Fruit fly (Drosophila melanogaster): ENCODE results near the gene pira.

pira gene

DNA sequence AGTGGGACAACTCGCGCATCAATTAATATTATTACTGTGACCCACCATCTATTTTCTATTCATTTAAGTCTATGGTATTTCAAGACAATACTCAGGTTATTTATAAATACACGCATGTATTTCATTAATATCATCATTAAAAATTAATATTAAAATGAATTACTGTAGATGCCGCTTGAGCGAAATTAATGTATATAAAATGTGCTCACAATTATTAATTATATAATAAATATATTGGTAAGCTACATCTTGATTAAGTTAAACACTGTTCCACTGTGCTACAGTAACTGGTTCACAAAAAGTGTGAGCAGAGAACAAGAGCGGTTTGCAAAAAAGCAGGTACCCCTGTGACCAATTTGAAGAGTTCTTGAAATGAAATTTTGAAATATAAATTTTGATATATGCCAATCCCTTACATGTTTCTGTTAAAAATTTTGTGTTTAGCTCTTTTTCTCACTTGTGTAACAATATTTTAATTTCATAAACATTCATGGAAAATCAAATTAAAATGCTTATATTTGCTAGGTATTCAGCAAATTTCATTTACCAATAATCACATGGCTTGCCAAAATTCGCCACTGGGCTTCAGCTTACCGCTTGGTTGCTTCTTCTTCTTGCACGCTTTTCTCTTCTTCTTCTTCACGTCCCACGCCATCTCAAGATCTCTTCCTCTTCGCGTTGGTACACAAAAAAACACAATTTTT is 12.3 kb downstream of the pira start (continued):
- TF ChIP-seq CG12769 (tag; optimal IDR thresholded peaks at IDR 0.05), result peak; percentile 100
- peak; percentile 75 for TF ChIP-seq Sry-β (GFP tag; optimal IDR thresholded peaks at IDR 0.05)
- peak; percentile 100 for TF ChIP-seq lilli (GFP tag; optimal IDR thresholded peaks at IDR 0.05)
- TF ChIP-seq Jarid2 (GFP tag; optimal IDR thresholded peaks at IDR 0.05), result peak; percentile 99
- TF ChIP-seq CG17359 (tag; optimal IDR thresholded peaks at IDR 0.05), result peak; percentile 100
- TF ChIP-seq MTF-1 (GFP tag; optimal IDR thresholded peaks at IDR 0.05; ENCODE audit: borderline replicate concordance), result peak; percentile 97
- TF ChIP-seq Ssrp (tag; optimal IDR thresholded peaks at IDR 0.05), result peak; percentile 100
- peak; percentile 98 for TF ChIP-seq her (GFP tag; optimal IDR thresholded peaks at IDR 0.05)
- TF ChIP-seq psq (GFP tag; optimal IDR thresholded peaks at IDR 0.05), result peak; percentile 95
- TF ChIP-seq CG32772 (GFP tag; IDR thresholded peaks at IDR 0.05), result peak; percentile 99
- TF ChIP-seq disco-r (GFP tag; optimal IDR thresholded peaks at IDR 0.05), result peak; percentile 100
- peak; percentile 73; the same call in 2 of the 3 replicates for TF ChIP-seq hb (GFP tag; IDR thresholded peaks at IDR 0.05; ENCODE audit: partially characterized antibody)
- TF ChIP-seq CG4617 (GFP tag; optimal IDR thresholded peaks at IDR 0.05; ENCODE audit: borderline replicate concordance), result peak; percentile 100
- peak; percentile 100 for TF ChIP-seq CG32532 (GFP tag; IDR thresholded peaks at IDR 0.05)
- TF ChIP-seq fd64A (GFP tag; optimal IDR thresholded peaks at IDR 0.05), result peak; percentile 87
- TF ChIP-seq CG17829 (tag; optimal IDR thresholded peaks at IDR 0.05), result peak; percentile 99
- peak; percentile 100 for TF ChIP-seq mam (GFP tag; optimal IDR thresholded peaks at IDR 0.05)
- TF ChIP-seq Atf-2 (GFP tag; optimal IDR thresholded peaks at IDR 0.05), result peak; percentile 100
- peak; percentile 81 for TF ChIP-seq MESR4 (GFP tag; optimal IDR thresholded peaks at IDR 0.05)
- peak; percentile 97 for TF ChIP-seq Myb (GFP tag; optimal IDR thresholded peaks at IDR 0.05)
- peak; percentile 100 for TF ChIP-seq Max (GFP tag; optimal IDR thresholded peaks at IDR 0.05)
- peak; percentile 98 for TF ChIP-seq CG15601 (tag; optimal IDR thresholded peaks at IDR 0.05)
- peak; percentile 99 for TF ChIP-seq Nf-YA (GFP tag; IDR thresholded peaks at IDR 0.05)
- TF ChIP-seq yki (optimal IDR thresholded peaks at IDR 0.05), result no peak
- peak; percentile 74 for TF ChIP-seq CG9797 (GFP tag; optimal IDR thresholded peaks at IDR 0.05)
- peak; percentile 100 for TF ChIP-seq CG4404 (GFP tag; IDR thresholded peaks at IDR 0.05)
- peak; percentile 100 for TF ChIP-seq Abd-B (GFP tag; optimal IDR thresholded peaks at IDR 0.05)
- TF ChIP-seq CG7963 (GFP tag; IDR thresholded peaks at IDR 0.05; ENCODE audit: partially characterized antibody), result peak; percentile 62; the same call in 2 of the 3 replicates
- TF ChIP-seq Sin3A (optimal IDR thresholded peaks at IDR 0.05), result no peak
- TF ChIP-seq kah (GFP tag; optimal IDR thresholded peaks at IDR 0.05), result peak; percentile 98
- TF ChIP-seq cad (GFP tag; optimal IDR thresholded peaks at IDR 0.05), result no peak
- peak; percentile 94 for TF ChIP-seq wek (GFP tag; optimal IDR thresholded peaks at IDR 0.05)
- TF ChIP-seq HmgZ (tag; optimal IDR thresholded peaks at IDR 0.05), result peak; percentile 100
- peak; percentile 100 for TF ChIP-seq rib (GFP tag; IDR thresholded peaks at IDR 0.05)
- peak; percentile 99 for TF ChIP-seq CG16815 (GFP tag; optimal IDR thresholded peaks at IDR 0.05)
- no peak for TF ChIP-seq HLHmδ (GFP tag; optimal IDR thresholded peaks at IDR 0.05)
- peak; percentile 99 for TF ChIP-seq CG1602 (GFP tag; optimal IDR thresholded peaks at IDR 0.05)
- TF ChIP-seq bowl (GFP tag; IDR thresholded peaks at IDR 0.05), result peak; percentile 98
- TF ChIP-seq CkIIα-i1 (GFP tag; IDR thresholded peaks at IDR 0.05), result peak; percentile 98
- peak; percentile 99 for TF ChIP-seq CG6689 (GFP tag; IDR thresholded peaks at IDR 0.05)
- TF ChIP-seq Hey (tag; optimal IDR thresholded peaks at IDR 0.05), result peak; percentile 98
- TF ChIP-seq sc (optimal IDR thresholded peaks at IDR 0.05), result no peak
- TF ChIP-seq sc (GFP tag; optimal IDR thresholded peaks at IDR 0.05), result peak; percentile 100
- TF ChIP-seq sqz (GFP tag; optimal IDR thresholded peaks at IDR 0.05), result peak; percentile 100
- peak; percentile 100 for TF ChIP-seq phol (tag; optimal IDR thresholded peaks at IDR 0.05)
- TF ChIP-seq CG11456 (GFP tag; IDR thresholded peaks at IDR 0.05), result peak; percentile 99
- TF ChIP-seq lov (optimal IDR thresholded peaks at IDR 0.05), result no peak
- peak; percentile 98 for TF ChIP-seq lov (GFP tag; IDR thresholded peaks at IDR 0.05)
- peak; percentile 98 for TF ChIP-seq kay (GFP tag; optimal IDR thresholded peaks at IDR 0.05)
- peak; percentile 99 for TF ChIP-seq chn (GFP tag; optimal IDR thresholded peaks at IDR 0.05)

Data from whole organism, embryonic.